Fruit fly (Drosophila melanogaster) whole organism, prepupa: ENCODE results near the gene CG18262.

Experiments
- CG10631 ChIP-seq: fragments of 200-800 bp; sonication (Bioruptor generic); optimal IDR thresholded peaks from 2 replicates; lab custom pipeline; 2016; ENCODE audit warnings: missing biosample characterization, missing genetic modification characterization
- CG11294 ChIP-seq: fragments of 200-800 bp; sonication (Bioruptor generic); IDR thresholded peaks from 2 replicates; pipeline ENCODE4 v1.3.6; 2022; ENCODE audit warnings: missing biosample characterization, missing genetic modification characterization
- CG11762 ChIP-seq: fragments of 200-800 bp; sonication (Bioruptor generic); optimal IDR thresholded peaks from 3 replicates; lab custom pipeline; 2016; ENCODE audit warnings: missing biosample characterization, missing genetic modification characterization; ENCODE audit not compliant: insufficient read depth
- CG15336 ChIP-seq: fragments of 200-800 bp; sonication (Bioruptor generic); IDR thresholded peaks from 2 replicates; pipeline ENCODE4 v1.3.6; 2022; ENCODE audit warnings: missing biosample characterization, missing genetic modification characterization
- CG1621 ChIP-seq: fragments of 200-800 bp; sonication (Bioruptor generic); optimal IDR thresholded peaks from 3 replicates; lab custom pipeline; 2018; ENCODE audit warnings: missing biosample characterization, mild to moderate bottlenecking, missing genetic modification characterization
- CG3032 ChIP-seq: fragments of 200-800 bp; optimal IDR thresholded peaks from 2 replicates; lab custom pipeline; 2019; ENCODE audit warnings: missing biosample characterization, mild to moderate bottlenecking, missing genetic modification characterization, moderate library complexity
- CG31627 ChIP-seq: fragments of 200-800 bp; sonication (Bioruptor generic); optimal IDR thresholded peaks from 3 replicates; lab custom pipeline; 2016; ENCODE audit warnings: missing biosample characterization, missing genetic modification characterization
- CG32006 ChIP-seq: fragments of 200-800 bp; sonication (Bioruptor generic); optimal IDR thresholded peaks from 3 replicates; lab custom pipeline; 2017; ENCODE audit warnings: missing biosample characterization, mild to moderate bottlenecking, missing genetic modification characterization
- CG34406 ChIP-seq: fragments of 200-800 bp; sonication (Bioruptor generic); optimal IDR thresholded peaks from 3 replicates; lab custom pipeline; 2016; ENCODE audit warnings: missing biosample characterization, missing genetic modification characterization
- CG3919 ChIP-seq: fragments of 200-800 bp; sonication (Bioruptor generic); optimal IDR thresholded peaks from 3 replicates; lab custom pipeline; 2016; ENCODE audit warnings: missing biosample characterization, missing genetic modification characterization
- CG4318 ChIP-seq: fragments of 200-800 bp; sonication (Bioruptor generic); optimal IDR thresholded peaks from 3 replicates; lab custom pipeline; 2017; ENCODE audit warnings: missing biosample characterization, mild to moderate bottlenecking, missing genetic modification characterization
- CG6163 ChIP-seq: fragments of 200-800 bp; sonication (Bioruptor generic); IDR thresholded peaks from 3 replicates; pipeline ENCODE4 v1.3.6; 2022; ENCODE audit warnings: missing biosample characterization, missing genetic modification characterization
- CG6276 ChIP-seq: fragments of 200-800 bp; sonication (Bioruptor generic); optimal IDR thresholded peaks from 2 replicates; lab custom pipeline; 2017; ENCODE audit warnings: missing biosample characterization, mild to moderate bottlenecking, missing genetic modification characterization
- CG6792 ChIP-seq: fragments of 200-800 bp; sonication (Bioruptor generic); optimal IDR thresholded peaks from 3 replicates; lab custom pipeline; 2016; ENCODE audit warnings: missing biosample characterization, missing genetic modification characterization
- CG6808 ChIP-seq: fragments of 200-800 bp; sonication (Bioruptor generic); optimal IDR thresholded peaks from 3 replicates; lab custom pipeline; 2017; ENCODE audit warnings: missing biosample characterization, missing genetic modification characterization, mild to moderate bottlenecking, moderate library complexity, missing genetic modification reagents
- CG6854 ChIP-seq: fragments of 200-800 bp; sonication (Bioruptor generic); optimal IDR thresholded peaks from 2 replicates; lab custom pipeline; 2017; ENCODE audit warnings: missing biosample characterization, mild to moderate bottlenecking, missing genetic modification characterization
- CG8119 ChIP-seq: fragments of 200-800 bp; sonication (Bioruptor generic); IDR thresholded peaks from 3 replicates; pipeline ENCODE4 v1.3.6; 2022; ENCODE audit warnings: missing biosample characterization, missing genetic modification characterization
- CG9139 ChIP-seq: fragments of 200-800 bp; sonication (Bioruptor generic); optimal IDR thresholded peaks from 3 replicates; lab custom pipeline; 2017; ENCODE audit warnings: missing biosample characterization, mild to moderate bottlenecking, missing genetic modification characterization
- Eip75B ChIP-seq: fragments of 200-800 bp; sonication (Bioruptor generic); optimal IDR thresholded peaks from 3 replicates; lab custom pipeline; 2016; ENCODE audit warnings: missing biosample characterization, missing genetic modification characterization
- Eip78C ChIP-seq: fragments of 200-800 bp; sonication (Bioruptor generic); peaks from one replicate; lab custom pipeline; 2016; ENCODE audit warnings: missing biosample characterization, missing genetic modification characterization
- Gug ChIP-seq: fragments of 200-800 bp; sonication (Bioruptor generic); IDR thresholded peaks from 2 replicates; pipeline ENCODE4 v1.3.6; 2022; ENCODE audit warnings: missing biosample characterization, missing genetic modification characterization
- Hr38 ChIP-seq: sonication (Bioruptor generic); optimal IDR thresholded peaks from 2 replicates; lab custom pipeline; 2016; ENCODE audit warnings: missing biosample characterization, missing genetic modification characterization
- Hr4 ChIP-seq: fragments of 200-800 bp; sonication (Bioruptor generic); optimal IDR thresholded peaks from 3 replicates; lab custom pipeline; 2016; ENCODE audit warnings: missing biosample characterization, missing genetic modification characterization
- Lpt ChIP-seq: fragments of 200-800 bp; sonication (Bioruptor generic); optimal IDR thresholded peaks from 3 replicates; lab custom pipeline; 2016; ENCODE audit warnings: missing biosample characterization, missing genetic modification characterization
- OdsH ChIP-seq: fragments of 200-800 bp; sonication (Bioruptor generic); optimal IDR thresholded peaks from 3 replicates; lab custom pipeline; 2016; ENCODE audit warnings: missing biosample characterization, missing genetic modification characterization
- Sox102F ChIP-seq: fragments of 200-800 bp; sonication (Bioruptor generic); optimal IDR thresholded peaks from 2 replicates; lab custom pipeline; 2016; ENCODE audit warnings: missing biosample characterization, mild to moderate bottlenecking, missing genetic modification characterization
- Sox14 ChIP-seq: fragments of 200-800 bp; sonication (Bioruptor generic); optimal IDR thresholded peaks from 3 replicates; lab custom pipeline; 2016; ENCODE audit warnings: missing biosample characterization, missing genetic modification characterization
- Sox15 ChIP-seq: fragments of 200-800 bp; sonication (Bioruptor generic); optimal IDR thresholded peaks from 3 replicates; lab custom pipeline; 2016; ENCODE audit warnings: missing biosample characterization, missing genetic modification characterization
- achi ChIP-seq: fragments of 200-800 bp; sonication (Bioruptor generic); optimal IDR thresholded peaks from 3 replicates; lab custom pipeline; 2016; ENCODE audit warnings: missing biosample characterization, missing genetic modification characterization
- acj6 ChIP-seq: fragments of 200-800 bp; sonication (Bioruptor generic); optimal IDR thresholded peaks from 3 replicates; lab custom pipeline; 2016; ENCODE audit warnings: missing biosample characterization, missing genetic modification characterization
- dac ChIP-seq: fragments of 200-800 bp; sonication (Bioruptor generic); optimal IDR thresholded peaks from 2 replicates; lab custom pipeline; 2017; ENCODE audit warnings: missing biosample characterization, mild to moderate bottlenecking, missing genetic modification characterization
- eg ChIP-seq: fragments of 200-800 bp; sonication (Bioruptor generic); IDR thresholded peaks from 3 replicates; pipeline ENCODE4 v1.3.6; 2022; ENCODE audit warnings: missing biosample characterization, missing genetic modification characterization
- esn ChIP-seq: fragments of 200-800 bp; sonication (Bioruptor generic); optimal IDR thresholded peaks from 2 replicates; lab custom pipeline; 2016; ENCODE audit warnings: missing biosample characterization, mild to moderate bottlenecking, missing genetic modification characterization, moderate library complexity
- fd59A ChIP-seq: fragments of 200-800 bp; sonication (Bioruptor generic); optimal IDR thresholded peaks from 2 replicates; lab custom pipeline; 2017; ENCODE audit warnings: missing biosample characterization, mild to moderate bottlenecking, missing genetic modification characterization, missing genetic modification reagents
- net ChIP-seq: fragments of 200-800 bp; sonication (Bioruptor generic); optimal IDR thresholded peaks from 3 replicates; lab custom pipeline; 2016; ENCODE audit warnings: missing biosample characterization, missing genetic modification characterization
- pdm3 ChIP-seq: fragments of 200-800 bp; sonication (Bioruptor generic); optimal IDR thresholded peaks from 3 replicates; lab custom pipeline; 2016; ENCODE audit warnings: missing biosample characterization, missing genetic modification characterization
- salr ChIP-seq, 2 experiments: fragments of 200-800 bp; sonication (Bioruptor generic); optimal IDR thresholded peaks; 3 replicates each; lab custom pipeline; 2016 to 2018; ENCODE audit warnings: missing biosample characterization in 2 of 2, missing genetic modification characterization in 2 of 2, mild to moderate bottlenecking in 1 of 2
- svp ChIP-seq: fragments of 200-800 bp; sonication (Bioruptor generic); peaks from one replicate; lab custom pipeline; 2016; ENCODE audit warnings: missing biosample characterization, missing genetic modification characterization
- topi ChIP-seq: fragments of 200-800 bp; sonication (Bioruptor generic); optimal IDR thresholded peaks from 3 replicates; lab custom pipeline; 2016; ENCODE audit warnings: missing biosample characterization, missing genetic modification characterization

Gene CG18262

DNA sequence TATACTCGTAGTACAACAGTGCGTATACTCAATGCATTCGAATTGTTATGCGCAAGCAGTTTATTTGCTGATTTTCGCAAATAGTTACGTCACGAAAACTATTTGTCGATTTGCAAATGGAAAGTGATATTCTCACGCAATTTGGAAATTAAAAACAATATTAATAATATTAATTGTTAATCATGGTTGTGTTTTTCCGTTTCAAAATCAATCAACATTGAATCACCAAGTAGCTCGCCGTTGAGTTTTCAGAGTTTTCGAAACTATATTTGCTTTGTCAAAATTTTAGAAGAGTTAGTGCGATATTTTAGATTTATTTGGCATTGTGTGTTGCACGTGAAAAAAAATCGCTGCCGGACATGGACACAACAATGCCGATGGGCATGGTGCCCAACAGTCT is 7.0 kb downstream of the CG18262 start, which contains the start of gene CG15337:
Gene CG15337 (plus strand): TSS at position 301 of the 400 bp plus-strand sequence.
- no peak for TF ChIP-seq CG6808 (GFP tag; lab: Kevin White, UChicago)
- TF ChIP-seq CG3032 (tag; lab: Kevin White, UChicago) = no peak
- no peak for TF ChIP-seq Sox15 (GFP tag; lab: Kevin White, UChicago)
- TF ChIP-seq Lpt (GFP tag; lab: Kevin White, UChicago) = no peak

DNA sequence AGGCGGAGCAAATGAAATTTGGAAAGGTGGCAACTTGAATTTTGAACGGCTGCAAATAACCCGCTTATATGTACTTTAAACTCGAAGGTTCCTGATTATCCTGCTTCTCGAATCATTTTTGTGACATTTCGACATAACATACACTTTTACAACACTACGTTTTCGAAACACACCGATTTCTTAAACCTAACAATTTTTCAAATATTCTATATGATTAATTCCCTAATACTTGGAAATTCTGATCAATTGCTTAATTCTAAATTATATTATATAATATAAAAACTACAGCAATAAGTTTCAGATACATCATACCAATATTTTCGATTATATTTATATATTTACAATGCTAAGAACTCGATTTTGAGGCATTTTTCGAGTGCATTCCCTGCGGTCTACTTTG is 9.9 kb downstream of the CG18262 start, which contains the start of gene CG10761:
Gene CG10761 (minus strand): TSS at position 101 of the 400 bp plus-strand sequence.
- TF ChIP-seq CG6276 (no peak), fd59A (GFP tag; lab: Kevin White, UChicago) (no peak), CG1621 (no peak), Eip75B (GFP tag; lab: Kevin White, UChicago) (no peak), CG34406 (GFP tag; lab: Kevin White, UChicago) (no peak), net (GFP tag; lab: Kevin White, UChicago) (no peak), Sox14 (GFP tag; lab: Kevin White, UChicago) (no peak), Gug (GFP tag; lab: Robert Waterston, UW) (no peak), CG3032 (tag; lab: Kevin White, UChicago) (no peak), esn (GFP tag; lab: Kevin White, UChicago) (no peak), Hr4 (no peak), CG9139 (no peak), acj6 (GFP tag; lab: Kevin White, UChicago) (no peak), dac (GFP tag; lab: Kevin White, UChicago) (no peak), CG11762 (GFP tag; lab: Kevin White, UChicago) (no peak)

DNA sequence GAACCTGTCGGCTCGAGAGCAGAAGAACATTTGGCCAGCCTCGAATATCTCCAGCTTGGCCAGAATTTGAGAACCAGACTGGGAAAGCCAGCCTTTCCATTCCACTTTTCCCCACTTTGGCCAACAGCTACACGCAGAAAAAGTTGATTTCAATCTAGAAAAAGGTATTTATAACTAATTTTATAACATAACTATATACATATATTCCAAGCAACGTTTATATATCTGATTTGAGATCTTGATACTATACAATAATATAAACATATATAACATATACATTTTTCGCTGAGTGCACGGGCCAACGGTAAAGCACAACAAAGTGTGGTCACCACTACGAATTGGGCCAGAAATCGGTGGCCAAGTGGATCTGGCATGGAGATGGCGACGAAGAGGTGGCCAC is 10.7 kb downstream of the CG18262 start:
- TF ChIP-seq OdsH (GFP tag; lab: Kevin White, UChicago) (no peak), Lpt (GFP tag; lab: Kevin White, UChicago) (peak; percentile 20), CG3919 (peak; percentile 14), CG11294 (GFP tag; lab: Robert Waterston, UW) (no peak), dac (GFP tag; lab: Kevin White, UChicago) (no peak), CG31627 (GFP tag; lab: Kevin White, UChicago) (no peak), achi (GFP tag; lab: Kevin White, UChicago) (peak; percentile 23), CG6792 (no peak), CG8119 (GFP tag; lab: Robert Waterston, UW) (peak; percentile 63; the same call in 2 of the 3 replicates), pdm3 (GFP tag; lab: Kevin White, UChicago) (peak; percentile 1), CG4318 (GFP tag; lab: Kevin White, UChicago) (peak; percentile 39), topi (GFP tag; lab: Kevin White, UChicago) (no peak), CG6163 (GFP tag; lab: Robert Waterston, UW) (peak; percentile 46; the same call in 1 of the 3 replicates), eg (GFP tag; lab: Robert Waterston, UW) (peak; percentile 68; the same call in 2 of the 3 replicates), svp (GFP tag; lab: Kevin White, UChicago) (peak; percentile 2), CG6276 (peak; percentile 60), CG15336 (GFP tag; lab: Robert Waterston, UW) (peak; percentile 74), CG34406 (GFP tag; lab: Kevin White, UChicago) (no peak), Eip78C (peak; percentile 73), CG10631 (GFP tag; lab: Kevin White, UChicago) (peak; percentile 14), Hr4 (peak; percentile 12), Hr38 (GFP tag; lab: Kevin White, UChicago) (no peak), acj6 (GFP tag; lab: Kevin White, UChicago) (peak; percentile 8), CG32006 (GFP tag; lab: Kevin White, UChicago) (peak; percentile 74), salr (GFP tag; optimal IDR thresholded peaks at IDR 0.05; lab: Kevin White, UChicago) (peak in 1 of 2 experiments; percentile 2), Gug (GFP tag; lab: Robert Waterston, UW) (peak; percentile 31; the same call in 1 of the 2 replicates), Sox102F (GFP tag; lab: Kevin White, UChicago) (no peak), CG6854 (GFP tag; lab: Kevin White, UChicago) (no peak)
- TF ChIP-seq, all 60 proteins: peak for 18
